Fruit fly (Drosophila melanogaster): Measurements from ENCODE around the gene CG3106.

The CG3106 gene

DNA sequence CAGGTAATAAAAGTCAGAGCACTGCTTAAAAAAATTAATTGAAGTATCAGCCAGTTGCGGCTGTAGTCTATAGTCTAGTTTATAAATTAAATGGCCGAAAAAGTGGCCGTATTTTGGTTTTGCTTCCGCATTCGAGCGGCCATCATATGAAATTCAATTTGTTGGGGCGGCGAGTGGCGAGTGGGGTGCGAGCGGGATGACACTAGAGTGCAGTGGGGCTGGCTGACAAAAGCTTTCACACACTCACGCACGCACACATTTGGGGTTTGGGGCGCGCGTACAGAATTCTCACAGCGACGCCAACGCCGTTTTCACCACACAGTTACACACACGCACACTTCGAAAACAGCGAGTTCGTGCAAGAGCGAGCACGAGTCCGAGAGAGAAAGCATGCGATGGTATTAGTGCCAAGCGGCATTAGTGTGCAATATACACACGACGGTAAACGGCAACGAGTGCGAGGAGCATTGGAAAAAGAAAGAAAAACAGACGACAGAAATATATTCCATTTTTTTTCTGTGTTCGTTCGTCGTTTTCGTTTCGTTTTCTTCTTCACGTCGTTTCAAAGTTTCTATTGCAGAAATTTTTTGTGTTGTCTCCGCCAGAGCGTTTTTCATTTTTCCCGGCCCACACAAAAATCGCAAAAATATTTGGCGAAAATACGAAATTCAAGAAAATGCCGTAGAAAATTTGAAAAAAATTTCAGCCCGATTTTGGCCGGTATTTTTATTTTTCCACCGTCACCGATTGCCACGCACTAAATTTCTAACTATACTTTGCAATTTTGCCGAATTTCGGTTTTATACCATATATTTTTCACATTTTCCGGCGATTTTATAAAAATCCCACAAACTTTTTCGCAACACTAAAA, 22.2 kb upstream of the CG3106 start:
- no peak for TF ChIP-seq kay (GFP tag; ENCODE audit: borderline replicate concordance)
- TF ChIP-seq toe (GFP tag; optimal IDR thresholded peaks at IDR 0.05) = no peak
- no peak for TF ChIP-seq CG1620 (GFP tag; optimal IDR thresholded peaks at IDR 0.05)
- TF ChIP-seq pad (GFP tag; optimal IDR thresholded peaks at IDR 0.05) = peak; percentile 89
- TF ChIP-seq CG12768 (GFP tag; optimal IDR thresholded peaks at IDR 0.05) = peak; percentile 14
- peak; percentile 56 for TF ChIP-seq tj (GFP tag; optimal IDR thresholded peaks at IDR 0.05)
- peak; percentile 63 for TF ChIP-seq CG7101 (tag; optimal IDR thresholded peaks at IDR 0.05)
- no peak for TF ChIP-seq CG5204 (GFP tag; optimal IDR thresholded peaks at IDR 0.05)
- peak; percentile 34 for TF ChIP-seq cic (GFP tag; optimal IDR thresholded peaks at IDR 0.05)
- TF ChIP-seq cnc (optimal IDR thresholded peaks at IDR 0.05) = no peak
- peak; percentile 47 for TF ChIP-seq CG11617 (GFP tag; optimal IDR thresholded peaks at IDR 0.05)
- TF ChIP-seq ovo (GFP tag; optimal IDR thresholded peaks at IDR 0.05) = peak; percentile 53
- no peak for TF ChIP-seq bab1 (GFP tag; optimal IDR thresholded peaks at IDR 0.05)
- peak; percentile 87 for TF ChIP-seq Mnt (GFP tag; optimal IDR thresholded peaks at IDR 0.05)
- no peak for TF ChIP-seq CG33017 (tag; optimal IDR thresholded peaks at IDR 0.05)

- TF ChIP-seq CG5204 (GFP tag; optimal IDR thresholded peaks at IDR 0.05) = no peak
- peak; percentile 50 for TF ChIP-seq Mnt (GFP tag; optimal IDR thresholded peaks at IDR 0.05)
- TF ChIP-seq pad (GFP tag; optimal IDR thresholded peaks at IDR 0.05) = peak; percentile 68
- no peak for TF ChIP-seq Crg-1 (GFP tag; optimal IDR thresholded peaks at IDR 0.05)
- no peak for TF ChIP-seq bab1 (GFP tag; optimal IDR thresholded peaks at IDR 0.05)
- TF ChIP-seq CG11617 (GFP tag; optimal IDR thresholded peaks at IDR 0.05) = no peak
- peak; percentile 41 for TF ChIP-seq cic (GFP tag; optimal IDR thresholded peaks at IDR 0.05)
Observed at dm6 chrX:9684158-9684557, 21.5 kb upstream of the CG3106 start.

- TF ChIP-seq CG7045 (GFP tag; optimal IDR thresholded peaks at IDR 0.05) (no peak), CG11617 (GFP tag; optimal IDR thresholded peaks at IDR 0.05) (peak; percentile 16), CG33017 (tag; optimal IDR thresholded peaks at IDR 0.05) (no peak), cnc (optimal IDR thresholded peaks at IDR 0.05) (no peak), pad (GFP tag; optimal IDR thresholded peaks at IDR 0.05) (peak; percentile 22), CG12768 (GFP tag; optimal IDR thresholded peaks at IDR 0.05) (no peak), CG5204 (GFP tag; optimal IDR thresholded peaks at IDR 0.05) (no peak), bab1 (GFP tag; optimal IDR thresholded peaks at IDR 0.05) (no peak), CG7101 (tag; optimal IDR thresholded peaks at IDR 0.05) (no peak), cic (GFP tag; optimal IDR thresholded peaks at IDR 0.05) (peak; percentile 23), CG1620 (GFP tag; optimal IDR thresholded peaks at IDR 0.05) (no peak), Mnt (GFP tag; optimal IDR thresholded peaks at IDR 0.05) (no peak), CG14711 (tag; optimal IDR thresholded peaks at IDR 0.05) (no peak), kay (GFP tag; ENCODE audit: borderline replicate concordance) (no peak), Clk (GFP tag; optimal IDR thresholded peaks at IDR 0.05) (peak; percentile 18), Hr96 (GFP tag; optimal IDR thresholded peaks at IDR 0.05) (no peak), toe (GFP tag; optimal IDR thresholded peaks at IDR 0.05) (no peak), ovo (GFP tag; optimal IDR thresholded peaks at IDR 0.05) (peak; percentile 21)
Observed at dm6 chrX:9674912-9675311, 12.2 kb upstream of the CG3106 start.

dm6 chrX:9666465-9666864, 3.8 kb upstream of the CG3106 start:
- TF ChIP-seq cnc (optimal IDR thresholded peaks at IDR 0.05) = no peak
- TF ChIP-seq kay (GFP tag; ENCODE audit: borderline replicate concordance) = peak; percentile 54
- TF ChIP-seq CG7045 (GFP tag; optimal IDR thresholded peaks at IDR 0.05) = no peak
- TF ChIP-seq CG14711 (tag; optimal IDR thresholded peaks at IDR 0.05) = no peak

- no peak for TF ChIP-seq CG7045 (GFP tag; optimal IDR thresholded peaks at IDR 0.05)
- no peak for TF ChIP-seq CG12768 (GFP tag; optimal IDR thresholded peaks at IDR 0.05)
- TF ChIP-seq tj (GFP tag; optimal IDR thresholded peaks at IDR 0.05) = peak; percentile 10
- TF ChIP-seq Mnt (GFP tag; optimal IDR thresholded peaks at IDR 0.05) = no peak
- peak; percentile 57 for TF ChIP-seq CG7101 (tag; optimal IDR thresholded peaks at IDR 0.05)
- peak; percentile 58 for TF ChIP-seq CG14711 (tag; optimal IDR thresholded peaks at IDR 0.05)
- TF ChIP-seq CG11617 (GFP tag; optimal IDR thresholded peaks at IDR 0.05) = peak; percentile 38
- TF ChIP-seq CG33017 (tag; optimal IDR thresholded peaks at IDR 0.05) = peak; percentile 4
Observed at dm6 chrX:9664426-9664825, 1.7 kb upstream of the CG3106 start.

DNA sequence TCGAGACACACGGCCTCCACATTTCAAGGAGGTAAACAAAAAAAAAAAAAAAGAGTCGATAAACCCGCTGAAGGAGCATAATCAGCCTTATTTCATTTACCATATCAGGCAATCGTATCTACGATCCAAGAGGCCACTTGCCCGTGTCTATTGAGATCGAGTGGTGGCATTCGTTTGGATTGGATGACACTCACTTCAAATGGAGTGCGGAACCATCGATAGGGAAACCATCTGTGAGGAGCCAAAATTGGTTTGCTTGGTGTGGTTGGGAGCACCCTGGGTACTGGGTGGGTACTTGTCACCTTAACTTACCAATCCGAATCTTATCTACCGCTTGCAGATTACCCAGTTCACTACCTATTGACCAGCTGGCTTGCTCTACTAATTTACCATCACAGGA, 963 bp upstream of the CG3106 start:
- TF ChIP-seq pad (GFP tag; optimal IDR thresholded peaks at IDR 0.05) (no peak), ovo (GFP tag; optimal IDR thresholded peaks at IDR 0.05) (no peak), CG7101 (tag; optimal IDR thresholded peaks at IDR 0.05) (no peak), toe (GFP tag; optimal IDR thresholded peaks at IDR 0.05) (no peak), cic (GFP tag; optimal IDR thresholded peaks at IDR 0.05) (no peak), CG11617 (GFP tag; optimal IDR thresholded peaks at IDR 0.05) (no peak), kay (GFP tag; ENCODE audit: borderline replicate concordance) (no peak), CG5204 (GFP tag; optimal IDR thresholded peaks at IDR 0.05) (no peak), tj (GFP tag; optimal IDR thresholded peaks at IDR 0.05) (no peak), Mnt (GFP tag; optimal IDR thresholded peaks at IDR 0.05) (no peak), cnc (optimal IDR thresholded peaks at IDR 0.05) (no peak), Clk (GFP tag; optimal IDR thresholded peaks at IDR 0.05) (no peak), CG1620 (GFP tag; optimal IDR thresholded peaks at IDR 0.05) (no peak), Crg-1 (GFP tag; optimal IDR thresholded peaks at IDR 0.05) (no peak)

Measured in whole organism, adult.